Worm (Caenorhabditis elegans) whole organism, L3 larva: ENCODE measurements around the gene F59A6.2.

Source experiments
- R02D3.7 ChIP-seq: fragments of 150-350 bp; optimal IDR thresholded peaks from 2 replicates; lab custom pipeline; 2014; ENCODE audit warnings: missing biosample characterization, missing genetic modification characterization
- aly-2 ChIP-seq: fragments of 150-350 bp; optimal IDR thresholded peaks from 2 replicates; lab custom pipeline; 2014; ENCODE audit warnings: missing biosample characterization, missing genetic modification characterization
- ceh-16 ChIP-seq: sonication (generic microtip); optimal IDR thresholded peaks from 2 replicates; lab custom pipeline; 2017; ENCODE audit warnings: missing biosample characterization, missing genetic modification characterization
- egl-27 ChIP-seq: sonication (generic microtip); optimal IDR thresholded peaks from 4 replicates; lab custom pipeline; 2017; ENCODE audit warnings: missing biosample characterization, missing genetic modification reagents, missing genetic modification characterization
- egl-5 ChIP-seq: fragments of 150-350 bp; optimal IDR thresholded peaks from 2 replicates; lab custom pipeline; 2017; ENCODE audit warnings: missing biosample characterization, missing genetic modification reagents, missing genetic modification characterization, inconsistent platforms
- elt-1 ChIP-seq: fragments of 150-350 bp; optimal IDR thresholded peaks from 2 replicates; lab custom pipeline; 2014; ENCODE audit warnings: missing biosample characterization, missing genetic modification characterization
- elt-2 ChIP-seq: sonication (generic microtip); optimal IDR thresholded peaks from 2 replicates; lab custom pipeline; 2016; ENCODE audit warnings: missing genetic modification reagents, mild to moderate bottlenecking, missing genetic modification characterization, missing compliant biosample characterization
- fos-1 ChIP-seq: fragments of 150-350 bp; optimal IDR thresholded peaks from 2 replicates; lab custom pipeline; 2014; ENCODE audit warnings: missing biosample characterization, missing genetic modification characterization
- hmg-11 ChIP-seq: sonication (generic microtip); optimal IDR thresholded peaks from 2 replicates; lab custom pipeline; 2016; ENCODE audit warnings: missing genetic modification characterization, missing compliant biosample characterization
- jun-1 ChIP-seq: fragments of 150-350 bp; optimal IDR thresholded peaks from 2 replicates; lab custom pipeline; 2014; ENCODE audit warnings: missing biosample characterization, missing genetic modification reagents, missing genetic modification characterization
- lin-15B ChIP-seq: fragments of 150-350 bp; optimal IDR thresholded peaks from 2 replicates; lab custom pipeline; 2014; ENCODE audit warnings: missing biosample characterization, missing genetic modification characterization
- lin-39 ChIP-seq: fragments of 150-350 bp; optimal IDR thresholded peaks from 2 replicates; lab custom pipeline; 2018; ENCODE audit warnings: missing biosample characterization, missing genetic modification reagents, missing genetic modification characterization
- mml-1 ChIP-seq: fragments of 150-350 bp; sonication (generic microtip); optimal IDR thresholded peaks from 3 replicates; lab custom pipeline; 2014; ENCODE audit warnings: missing biosample characterization, missing genetic modification characterization
- nfya-1 ChIP-seq: sonication (generic microtip); optimal IDR thresholded peaks from 2 replicates; lab custom pipeline; 2017; ENCODE audit warnings: missing genetic modification characterization, mild to moderate bottlenecking, missing compliant biosample characterization, antibody characterized with exemption, moderate library complexity; ENCODE audit not compliant: insufficient read depth
- nhr-11 ChIP-seq: fragments of 150-350 bp; optimal IDR thresholded peaks from 2 replicates; lab custom pipeline; 2014; ENCODE audit warnings: missing biosample characterization, missing genetic modification characterization
- nhr-12 ChIP-seq: fragments of 150-350 bp; optimal IDR thresholded peaks from 2 replicates; lab custom pipeline; 2014; ENCODE audit warnings: missing biosample characterization, missing genetic modification characterization
- nhr-23 ChIP-seq: fragments of 150-350 bp; optimal IDR thresholded peaks from 2 replicates; lab custom pipeline; 2014; ENCODE audit warnings: missing biosample characterization, missing genetic modification reagents, missing genetic modification characterization
- nhr-237 ChIP-seq: fragments of 150-350 bp; optimal IDR thresholded peaks from 2 replicates; lab custom pipeline; 2014; ENCODE audit warnings: missing biosample characterization, missing genetic modification characterization
- nhr-25 ChIP-seq: sonication (generic microtip); optimal IDR thresholded peaks from 2 replicates; lab custom pipeline; 2017; ENCODE audit warnings: missing biosample characterization, missing genetic modification characterization
- nhr-28 ChIP-seq: fragments of 150-350 bp; optimal IDR thresholded peaks from 2 replicates; lab custom pipeline; 2014; ENCODE audit warnings: missing biosample characterization, missing genetic modification characterization
- nhr-43 ChIP-seq: sonication (generic microtip); optimal IDR thresholded peaks from 2 replicates; lab custom pipeline; 2016; ENCODE audit warnings: mild to moderate bottlenecking, missing genetic modification characterization, missing compliant biosample characterization; ENCODE audit not compliant: poor library complexity, severe bottlenecking
- nhr-67 ChIP-seq: fragments of 150-350 bp; optimal IDR thresholded peaks from 2 replicates; lab custom pipeline; 2014; ENCODE audit warnings: missing biosample characterization, missing genetic modification characterization
- nhr-77 ChIP-seq: fragments of 150-350 bp; optimal IDR thresholded peaks from 2 replicates; lab custom pipeline; 2014; ENCODE audit warnings: missing biosample characterization, missing genetic modification characterization
- pha-4 ChIP-seq: fragments of 150-350 bp; optimal IDR thresholded peaks from 2 replicates; lab custom pipeline; 2014; ENCODE audit warnings: missing biosample characterization, missing genetic modification reagents, missing genetic modification characterization
- pqm-1 ChIP-seq: fragments of 150-350 bp; optimal IDR thresholded peaks from 2 replicates; lab custom pipeline; 2017; ENCODE audit warnings: missing biosample characterization, missing genetic modification characterization, inconsistent platforms
- sea-2 ChIP-seq: fragments of 150-350 bp; sonication (generic microtip); optimal IDR thresholded peaks from 4 replicates; lab custom pipeline; 2014; ENCODE audit warnings: missing biosample characterization, missing genetic modification reagents, missing genetic modification characterization
- snpc-4 ChIP-seq: fragments of 150-350 bp; optimal IDR thresholded peaks from 2 replicates; lab custom pipeline; 2014; ENCODE audit warnings: missing biosample characterization, missing genetic modification characterization
- tbx-2 ChIP-seq: sonication (generic microtip); optimal IDR thresholded peaks from 2 replicates; lab custom pipeline; 2016; ENCODE audit warnings: mild to moderate bottlenecking, missing genetic modification characterization, missing compliant biosample characterization
- unc-39 ChIP-seq: sonication (generic microtip); optimal IDR thresholded peaks from 4 replicates; lab custom pipeline; 2017; ENCODE audit warnings: missing biosample characterization, missing genetic modification characterization
- ztf-11 ChIP-seq: fragments of 150-350 bp; optimal IDR thresholded peaks from 2 replicates; lab custom pipeline; 2014; ENCODE audit warnings: missing biosample characterization, missing genetic modification characterization

The F59A6.2 gene

DNA sequence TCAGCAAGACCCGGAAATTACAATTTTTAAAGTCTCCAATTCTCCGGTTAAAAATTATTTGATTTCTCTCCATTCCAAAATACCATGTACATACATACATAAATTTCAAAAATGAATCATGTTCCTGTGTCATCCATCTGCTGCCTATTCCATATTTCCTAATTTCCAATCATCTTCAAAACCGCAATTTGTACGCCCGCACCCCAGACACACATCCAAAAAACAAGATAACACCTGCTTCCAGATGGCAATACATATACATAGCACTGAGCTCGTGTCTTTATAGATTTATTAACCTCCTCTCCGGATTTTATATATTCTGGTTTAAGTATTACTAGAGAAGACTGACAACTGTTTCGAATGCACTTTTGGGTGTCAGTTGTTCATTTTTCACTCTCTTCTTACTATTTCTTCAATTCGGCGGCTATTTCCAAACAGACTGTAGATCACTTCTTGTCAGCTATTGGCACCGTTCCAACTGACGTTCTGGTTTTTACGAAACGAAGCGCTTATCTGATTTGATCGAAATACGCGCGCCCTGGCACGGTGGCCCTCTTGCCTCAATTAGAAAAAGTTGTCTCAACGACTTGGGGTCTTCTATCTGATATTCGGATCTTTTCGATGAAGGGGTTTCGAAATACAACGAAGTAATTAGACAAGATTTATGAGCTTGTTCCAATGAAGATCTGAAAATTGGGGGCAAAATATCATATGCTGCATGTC is 32.7 kb upstream of the F59A6.2 start:
- no peak for TF ChIP-seq fos-1
- peak; percentile 83 for TF ChIP-seq elt-1
- TF ChIP-seq nhr-25, result peak; percentile 22

DNA sequence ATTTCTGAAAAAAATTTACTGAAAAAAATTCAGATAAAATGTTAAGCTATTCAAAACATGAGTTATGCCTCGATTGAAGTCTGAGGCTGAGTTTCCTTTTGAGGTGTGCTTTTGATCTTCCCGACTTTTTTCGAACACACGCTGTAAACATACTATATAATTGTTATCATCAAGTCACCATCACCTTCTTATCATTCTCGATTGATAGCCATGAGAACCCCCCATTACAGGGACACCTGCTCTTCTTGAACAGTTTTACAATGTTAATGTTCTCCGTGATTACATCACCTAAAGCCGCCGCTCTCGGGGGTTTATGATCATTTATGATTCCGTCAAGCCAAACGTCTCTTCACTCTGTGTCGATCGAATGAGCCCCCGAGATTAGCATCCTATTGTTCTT is 30.3 kb upstream of the F59A6.2 start:
- TF ChIP-seq nhr-25, result no peak
- no peak for TF ChIP-seq sea-2
- TF ChIP-seq nhr-77 (tag; lab: Kevin White, UChicago), result no peak
- no peak for TF ChIP-seq nhr-28 (tag; lab: Kevin White, UChicago)
- no peak for TF ChIP-seq lin-39 (tag; lab: Kevin White, UChicago)

DNA sequence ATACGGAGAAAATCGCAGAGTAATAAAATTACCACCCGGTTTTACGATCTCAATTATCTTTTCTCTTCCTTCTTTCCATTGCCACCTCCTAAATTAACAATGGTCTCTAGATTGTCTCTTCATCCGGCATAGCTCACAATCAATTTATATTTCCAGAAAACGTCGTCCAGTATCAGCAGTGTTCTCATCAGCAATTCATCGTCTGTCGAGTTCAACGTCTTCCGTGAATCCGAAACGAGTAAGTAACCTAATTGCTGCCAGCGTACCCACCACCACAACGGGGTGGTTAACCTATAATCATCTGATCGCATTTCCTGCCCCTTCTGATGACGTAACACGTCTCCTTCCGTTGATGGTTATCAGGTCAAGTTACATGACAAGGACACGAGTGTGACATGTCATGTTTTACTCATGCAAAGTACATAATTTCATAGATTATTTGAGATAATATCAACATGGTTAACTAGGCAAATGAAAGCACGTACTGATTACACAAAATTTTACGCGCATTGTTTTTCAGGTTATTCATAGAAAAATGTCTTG is 28.5 kb upstream of the F59A6.2 start:
- TF ChIP-seq nhr-23 (tag; lab: Kevin White, UChicago) (peak; percentile 74), egl-27 (tag; lab: Kevin White, UChicago) (no peak), elt-1 (peak; percentile 65), ceh-16 (tag; lab: Kevin White, UChicago) (no peak)

DNA sequence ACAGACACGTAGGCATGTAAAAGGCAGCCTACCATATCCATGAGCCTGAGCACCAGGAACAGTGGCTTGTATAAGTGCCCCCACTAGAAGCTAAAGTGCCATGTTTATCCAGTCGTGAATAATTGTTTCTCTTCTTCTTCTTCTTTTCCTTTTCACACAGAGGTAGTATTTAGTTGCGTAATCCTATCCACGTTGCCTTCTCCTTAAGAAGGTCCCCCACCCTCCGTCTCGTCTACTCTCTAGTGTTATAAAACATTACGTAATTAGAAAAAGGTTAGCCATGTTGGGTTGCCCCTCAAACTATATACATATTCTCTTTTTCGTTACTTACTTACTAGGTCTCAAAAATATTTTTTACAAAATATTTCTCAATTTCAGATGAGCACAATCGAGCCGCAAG is 27.8 kb upstream of the F59A6.2 start:
- no peak for TF ChIP-seq egl-5 (tag; lab: Kevin White, UChicago)

DNA sequence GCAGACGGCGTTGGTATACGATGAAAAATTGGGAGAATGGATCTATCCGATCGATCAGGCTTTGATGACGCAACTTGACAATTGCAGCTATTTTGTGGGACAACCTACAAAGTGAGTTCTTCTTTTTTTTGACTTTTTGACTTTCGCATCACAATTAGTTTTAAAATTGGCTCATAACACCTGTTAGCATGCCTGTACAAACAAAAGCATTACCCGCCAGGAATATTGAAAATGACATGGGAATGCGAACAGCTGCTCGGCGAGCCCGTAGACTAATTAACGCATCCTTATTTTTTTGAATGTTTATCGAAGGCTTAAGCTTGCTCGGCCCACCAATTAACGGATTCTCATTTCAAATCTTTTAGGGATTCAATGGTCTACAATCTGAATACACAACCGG is 27.2 kb upstream of the F59A6.2 start:
- TF ChIP-seq nhr-12 (tag; lab: Kevin White, UChicago) (no peak), jun-1 (tag; lab: Kevin White, UChicago) (no peak), snpc-4 (tag; lab: Kevin White, UChicago) (no peak), aly-2 (tag; lab: Kevin White, UChicago) (no peak), nhr-25 (no peak), tbx-2 (tag; lab: Kevin White, UChicago) (no peak), nhr-237 (tag; lab: Kevin White, UChicago) (no peak)
- TF ChIP-seq, all 47 proteins: peak for 0

DNA sequence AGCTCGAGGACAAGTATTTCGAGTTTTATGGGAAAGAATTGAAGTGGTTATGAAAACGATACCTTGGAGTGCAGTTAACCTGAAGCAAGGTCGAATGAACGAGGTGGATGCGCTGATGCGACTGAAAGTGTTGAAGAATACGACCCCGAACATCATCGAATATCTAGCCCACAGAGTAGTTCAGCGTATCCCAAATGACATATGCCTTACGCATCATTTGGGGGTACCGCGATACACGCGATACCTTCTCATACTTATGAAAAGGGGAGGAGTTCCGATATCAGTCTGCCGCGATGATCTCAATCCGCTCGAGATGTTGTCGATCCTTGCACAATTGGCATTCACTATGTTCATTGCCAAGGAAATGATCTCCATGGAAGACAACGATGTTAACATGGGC is 24.7 kb upstream of the F59A6.2 start, which contains the start of gene T27F7.12:
TSS of gene T27F7.12 (plus strand) at position 301 of the 400 bp plus-strand sequence.
- TF ChIP-seq pha-4 (tag; lab: Kevin White, UChicago), result no peak
- TF ChIP-seq nhr-67 (tag; lab: Kevin White, UChicago), result no peak
- TF ChIP-seq elt-2 (tag; lab: Kevin White, UChicago), result no peak
- no peak for TF ChIP-seq elt-1
- no peak for TF ChIP-seq nhr-11
- TF ChIP-seq ztf-11 (tag; lab: Kevin White, UChicago), result no peak
- TF ChIP-seq nhr-12 (tag; lab: Kevin White, UChicago), result no peak
- TF ChIP-seq hmg-11, result no peak
- TF ChIP-seq tbx-2 (tag; lab: Kevin White, UChicago), result no peak
- TF ChIP-seq aly-2 (tag; lab: Kevin White, UChicago), result no peak
- no peak for TF ChIP-seq sea-2
- TF ChIP-seq pqm-1 (tag; lab: Kevin White, UChicago), result no peak

DNA sequence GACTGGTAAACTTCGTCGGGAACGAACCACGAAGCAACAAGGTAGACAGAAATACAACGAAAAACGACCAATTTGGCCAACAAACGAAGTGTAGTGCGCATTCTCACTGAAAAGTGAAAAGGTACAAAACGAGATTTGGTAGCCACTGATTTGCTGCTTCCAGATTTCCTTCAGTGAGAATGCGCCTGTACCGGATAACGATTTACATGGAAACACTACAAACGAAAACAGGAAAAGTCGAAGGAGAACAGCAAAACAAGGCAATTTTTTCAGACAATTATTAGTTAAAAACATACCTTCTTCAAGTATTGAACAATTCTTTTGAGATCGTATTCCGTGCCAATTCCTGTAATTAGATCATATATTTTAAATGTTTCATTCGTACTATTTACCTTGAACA is 21.5 kb upstream of the F59A6.2 start, which contains the start of gene pigb-1:
TSS of gene pigb-1 (minus strand) at position 101 of the 400 bp plus-strand sequence.
- TF ChIP-seq nhr-11 (no peak), unc-39 (tag; lab: Kevin White, UChicago) (no peak)
- TF ChIP-seq, all 47 proteins: peak for 0

DNA sequence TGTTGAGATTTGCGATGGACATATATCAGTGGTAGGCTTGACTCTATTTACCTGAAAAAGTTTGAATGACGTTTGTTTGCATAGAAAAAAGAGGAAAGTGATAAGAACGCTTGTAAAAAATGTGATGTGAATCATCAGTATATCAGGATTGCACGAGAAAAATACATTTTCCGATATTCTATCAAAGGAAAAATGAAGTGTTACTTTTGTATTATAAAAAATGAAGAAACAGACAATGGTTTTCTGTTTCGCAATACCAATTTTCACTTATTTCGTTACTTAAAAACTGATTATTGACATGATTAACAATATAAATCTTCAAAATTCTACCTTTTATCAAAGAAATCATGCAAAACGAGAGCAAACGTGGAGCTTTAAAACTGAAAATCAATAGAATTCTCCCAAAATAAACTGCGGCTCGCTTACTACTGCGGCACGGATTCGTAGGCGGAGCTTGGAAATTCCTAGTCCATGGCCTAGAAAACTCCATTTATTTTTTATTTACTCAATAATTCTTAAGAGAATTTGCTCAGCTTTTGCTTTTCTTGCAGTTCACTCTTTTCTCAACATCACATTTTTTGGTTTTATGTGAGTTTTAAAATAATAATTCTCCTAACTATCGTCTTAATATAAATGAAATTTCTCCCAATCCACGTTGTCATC is 20.8 kb upstream of the F59A6.2 start, which contains the start of the genes eif-1 and vps-24:
TSS of gene eif-1 (minus strand) at position 51 of the 663 bp plus-strand sequence.
TSS of gene vps-24 (plus strand) at position 469 of the 663 bp plus-strand sequence.
- TF ChIP-seq nhr-43 (tag; lab: Kevin White, UChicago), result no peak
- peak; percentile 70 for TF ChIP-seq nfya-1 (tag; lab: Kevin White, UChicago)
- TF ChIP-seq lin-15B (tag; lab: Kevin White, UChicago), result peak; percentile 73
- peak; percentile 80 for TF ChIP-seq hmg-11
- TF ChIP-seq mml-1 (tag; lab: Kevin White, UChicago), result no peak
- TF ChIP-seq nhr-25, result peak; percentile 35
- peak; percentile 74 for TF ChIP-seq snpc-4 (tag; lab: Kevin White, UChicago)
- TF ChIP-seq elt-2 (tag; lab: Kevin White, UChicago), result peak; percentile 38
- TF ChIP-seq pha-4 (tag; lab: Kevin White, UChicago), result peak; percentile 64
- no peak for TF ChIP-seq unc-39 (tag; lab: Kevin White, UChicago)
- TF ChIP-seq R02D3.7 (tag; lab: Kevin White, UChicago), result no peak
- TF ChIP-seq fos-1, result no peak
